Fruit fly (Drosophila melanogaster): ENCODE measurements around the gene mtd.

Gene mtd

DNA sequence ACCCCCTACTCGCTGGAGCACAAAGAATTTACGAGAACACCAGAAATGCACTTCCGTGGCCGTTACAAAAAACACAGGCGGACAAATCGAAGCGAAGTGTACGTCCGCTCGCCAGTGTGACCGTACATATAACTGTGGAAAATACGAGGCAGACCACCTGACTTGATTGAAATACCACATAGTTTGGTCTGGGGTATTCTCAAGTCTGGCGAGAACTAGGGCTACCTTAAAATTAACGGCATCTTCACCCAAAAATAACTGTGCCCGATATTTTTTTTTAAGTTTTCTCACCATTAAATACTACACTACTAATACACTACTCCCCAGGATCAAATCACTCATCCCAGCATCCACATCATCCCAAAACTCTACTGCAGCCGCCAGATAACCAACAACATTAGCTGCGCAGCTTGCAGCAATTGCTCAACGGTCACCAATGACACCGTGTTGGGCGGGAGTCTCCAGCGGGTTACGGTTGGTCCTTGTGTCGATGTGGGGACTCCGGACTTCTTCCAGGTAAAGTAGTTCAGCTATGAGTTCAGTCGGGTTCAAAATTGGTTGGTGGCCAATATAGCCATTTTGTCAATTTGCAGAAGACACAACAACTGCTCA lies 18.0 kb upstream of the mtd start, which contains the start of gene Cerk (continued):
- TF ChIP-seq Antp (GFP tag; optimal IDR thresholded peaks at IDR 0.05) = peak; percentile 38
- TF ChIP-seq Gsc (GFP tag; IDR thresholded peaks at IDR 0.05) = no peak
- TF ChIP-seq CG4328 (GFP tag; optimal IDR thresholded peaks at IDR 0.05) = no peak
- peak; percentile 48 for TF ChIP-seq Dref (GFP tag; IDR thresholded peaks at IDR 0.05)
- TF ChIP-seq sob (GFP tag; IDR thresholded peaks at IDR 0.05) = peak; percentile 75
- no peak for TF ChIP-seq odd (GFP tag; optimal IDR thresholded peaks at IDR 0.05)
- TF ChIP-seq Ravus (GFP tag; IDR thresholded peaks at IDR 0.05) = no peak
- no peak for TF ChIP-seq CG10543 (GFP tag; optimal IDR thresholded peaks at IDR 0.05)
- peak; percentile 73 for TF ChIP-seq CG33213 (GFP tag; optimal IDR thresholded peaks at IDR 0.05)
- TF ChIP-seq CG9876 (GFP tag; optimal IDR thresholded peaks at IDR 0.05) = peak; percentile 62
- no peak for TF ChIP-seq CG4730 (GFP tag; IDR thresholded peaks at IDR 0.05)
- peak; percentile 7 for TF ChIP-seq Fer1 (GFP tag; optimal IDR thresholded peaks at IDR 0.05)
- TF ChIP-seq bab2 (GFP tag; optimal IDR thresholded peaks at IDR 0.05) = peak; percentile 22
- no peak for TF ChIP-seq Hand (GFP tag; optimal IDR thresholded peaks at IDR 0.05)
- TF ChIP-seq CG11247 (GFP tag; IDR thresholded peaks at IDR 0.05) = no peak
- no peak for TF ChIP-seq Lpt (GFP tag; optimal IDR thresholded peaks at IDR 0.05)
- no peak for TF ChIP-seq CG1529 (GFP tag; optimal IDR thresholded peaks at IDR 0.05)
- TF ChIP-seq btn (GFP tag; optimal IDR thresholded peaks at IDR 0.05) = no peak
- no peak for TF ChIP-seq dmrt11E (tag; optimal IDR thresholded peaks at IDR 0.05)
- TF ChIP-seq CG7928 (GFP tag; optimal IDR thresholded peaks at IDR 0.05) = peak; percentile 91
- TF ChIP-seq oc (tag; optimal IDR thresholded peaks at IDR 0.05) = no peak
- TF ChIP-seq dm (GFP tag; optimal IDR thresholded peaks at IDR 0.05) = peak; percentile 57
- no peak for TF ChIP-seq CG18619 (GFP tag; optimal IDR thresholded peaks at IDR 0.05)
- no peak for TF ChIP-seq trh (GFP tag; optimal IDR thresholded peaks at IDR 0.05)
- no peak for TF ChIP-seq pfk (GFP tag; optimal IDR thresholded peaks at IDR 0.05)
- peak; percentile 0 for TF ChIP-seq zen (tag; optimal IDR thresholded peaks at IDR 0.05)
- TF ChIP-seq salm (tag; optimal IDR thresholded peaks at IDR 0.05) = peak; percentile 22
- TF ChIP-seq Ada2b (GFP tag; IDR thresholded peaks at IDR 0.05) = no peak
- TF ChIP-seq CG10321 (GFP tag; IDR thresholded peaks at IDR 0.05) = no peak
- no peak for TF ChIP-seq CG18262 (tag; optimal IDR thresholded peaks at IDR 0.05)
- TF ChIP-seq Optix (GFP tag; IDR thresholded peaks at IDR 0.05) = 0 out of 3 replicates have a peak, but pooled peaks have one; percentile 37
- TF ChIP-seq CG18599 (GFP tag; optimal IDR thresholded peaks at IDR 0.05) = peak; percentile 19
- TF ChIP-seq Opbp (GFP tag; IDR thresholded peaks at IDR 0.05; ENCODE audit: partially characterized antibody) = peak; percentile 79
- TF ChIP-seq CG12769 (tag; optimal IDR thresholded peaks at IDR 0.05) = peak; percentile 54
- TF ChIP-seq CG13287 (GFP tag; IDR thresholded peaks at IDR 0.05; ENCODE audit: partially characterized antibody) = peak; percentile 76
- no peak for TF ChIP-seq CG5953 (GFP tag; IDR thresholded peaks at IDR 0.05)
- no peak for TF ChIP-seq eve (GFP tag; optimal IDR thresholded peaks at IDR 0.05)
- peak; percentile 52 for TF ChIP-seq CHES-1-like (GFP tag; optimal IDR thresholded peaks at IDR 0.05)
- peak; percentile 38 for TF ChIP-seq Hmr (GFP tag; optimal IDR thresholded peaks at IDR 0.05)
- TF ChIP-seq twi (tag; optimal IDR thresholded peaks at IDR 0.05) = no peak
- no peak for TF ChIP-seq gt (GFP tag; IDR thresholded peaks at IDR 0.05)
- peak; percentile 23 for TF ChIP-seq unpg (GFP tag; optimal IDR thresholded peaks at IDR 0.05)
- no peak for TF ChIP-seq CG6689 (GFP tag; IDR thresholded peaks at IDR 0.05)
- TF ChIP-seq ATbp (GFP tag; optimal IDR thresholded peaks at IDR 0.05) = no peak
- no peak for TF ChIP-seq Hey (tag; optimal IDR thresholded peaks at IDR 0.05)
- TF ChIP-seq crp (GFP tag; optimal IDR thresholded peaks at IDR 0.05) = peak in 1 of 2 experiments; percentile 45
- peak; percentile 38 for TF ChIP-seq gro (GFP tag; optimal IDR thresholded peaks at IDR 0.05)
- TF ChIP-seq pros (GFP tag; optimal IDR thresholded peaks at IDR 0.05) = no peak
- TF ChIP-seq wek (GFP tag; optimal IDR thresholded peaks at IDR 0.05) = peak; percentile 99
- peak; percentile 59 for TF ChIP-seq vvl (GFP tag; IDR thresholded peaks at IDR 0.05)

Data from whole organism, embryonic.